Fruit fly (Drosophila melanogaster) S2 (cell line): ENCODE measurements around the gene nenya.

Source experiments
- CG8478 ChIP-seq: fragments of >200 bp; optimal IDR thresholded peaks from 2 replicates; lab custom pipeline; 2018
- CTCF ChIP-seq, 2 experiments: fragments of >200 bp; optimal IDR thresholded peaks; 2 replicates each; lab custom pipeline; 2018

DNA sequence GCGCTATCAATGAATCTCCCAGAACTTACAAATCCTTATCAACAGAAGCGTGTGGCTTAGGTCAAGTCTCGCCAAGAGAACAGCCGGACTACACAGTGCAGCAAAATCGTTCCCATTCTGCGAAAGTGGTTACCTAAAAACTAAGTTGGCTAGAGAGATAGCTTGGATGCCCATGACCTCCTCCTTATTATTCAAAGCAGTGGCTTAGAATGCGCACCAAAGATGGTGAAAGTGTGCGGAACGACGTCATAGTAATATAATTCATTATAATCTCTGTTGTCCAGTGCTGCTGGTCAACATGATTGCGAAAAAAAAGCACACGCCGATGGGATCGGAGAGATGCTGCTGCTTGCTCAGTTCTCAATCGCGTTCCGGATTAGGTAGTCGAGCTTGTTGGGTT, 26.6 kb upstream of the nenya start, which contains the start of gene Nep7:
- TF ChIP-seq CG8478 (no peak), CTCF (optimal IDR thresholded peaks at IDR 0.05; lab: Kevin White, UChicago) (no peak)
